Worm (Caenorhabditis elegans) whole organism, young adult: Measurements from ENCODE around the gene ifet-1.

Experiments
- B0261.1 ChIP-seq: sonication (generic microtip); optimal IDR thresholded peaks from 2 replicates; lab custom pipeline; 2016; ENCODE audit warnings: mild to moderate bottlenecking, missing genetic modification characterization, moderate library complexity, missing compliant biosample characterization
- B0336.3 ChIP-seq: fragments of 200-800 bp; sonication (Bioruptor generic); IDR thresholded peaks from 2 replicates; pipeline ENCODE4 v1.3.6; 2022; ENCODE audit warnings: missing genetic modification characterization, missing compliant biosample characterization
- F22D6.2 ChIP-seq: sonication (generic microtip); optimal IDR thresholded peaks from 2 replicates; lab custom pipeline; 2016; ENCODE audit warnings: mild to moderate bottlenecking, missing genetic modification characterization, missing compliant biosample characterization
- F37B4.10 ChIP-seq: fragments of 200-800 bp; sonication (Bioruptor generic); IDR thresholded peaks from 2 replicates; pipeline ENCODE4 v1.3.6; 2022; ENCODE audit warnings: missing genetic modification characterization, missing compliant biosample characterization
- F39B2.1 ChIP-seq: fragments of 200-800 bp; sonication (Bioruptor generic); IDR thresholded peaks from 2 replicates; pipeline ENCODE4 v1.3.6; 2022; ENCODE audit warnings: missing genetic modification reagents, missing genetic modification characterization, missing compliant biosample characterization
- F52B5.7 ChIP-seq: sonication (generic microtip); optimal IDR thresholded peaks from 2 replicates; lab custom pipeline; 2016; ENCODE audit warnings: mild to moderate bottlenecking, missing genetic modification characterization, missing compliant biosample characterization
- Y53F4B.3 ChIP-seq: fragments of 200-800 bp; sonication (Bioruptor generic); IDR thresholded peaks from 2 replicates; pipeline ENCODE4 v1.3.6; 2022; ENCODE audit warnings: missing genetic modification reagents, missing genetic modification characterization, missing compliant biosample characterization
- Y53G8AR.9 ChIP-seq: fragments of 200-800 bp; sonication (Bioruptor generic); conservative IDR thresholded peaks from 2 replicates; pipeline ENCODE4 v1.3.6; 2022; ENCODE audit warnings: missing genetic modification reagents, missing genetic modification characterization, missing compliant biosample characterization
- Y56A3A.18 ChIP-seq: fragments of 200-800 bp; sonication (Bioruptor generic); IDR thresholded peaks from 2 replicates; pipeline ENCODE4 v1.3.6; 2022; ENCODE audit warnings: missing genetic modification reagents, missing genetic modification characterization, missing compliant biosample characterization
- Y67H2A.10 ChIP-seq: fragments of 200-800 bp; sonication (Bioruptor generic); conservative IDR thresholded peaks from 2 replicates; pipeline ENCODE4 v1.3.6; 2022; ENCODE audit warnings: missing genetic modification reagents, missing genetic modification characterization, missing compliant biosample characterization
- ama-1 ChIP-seq, 3 experiments: fragments of 150-350 bp in 1 of 3; sonication (generic microtip) in 2 of 3; optimal IDR thresholded peaks; 2 replicates each; lab custom pipeline; 2014 to 2018; ENCODE audit warnings: missing biosample characterization in 2 of 3, missing genetic modification characterization in 2 of 3, missing genetic modification reagents in 2 of 3
- aptf-3 ChIP-seq: fragments of 200-800 bp; sonication (Bioruptor generic); IDR thresholded peaks from 2 replicates; pipeline ENCODE4 v1.3.6; 2022; ENCODE audit warnings: missing genetic modification characterization, missing compliant biosample characterization
- attf-3 ChIP-seq: fragments of 200-800 bp; sonication (Bioruptor generic); conservative IDR thresholded peaks from 2 replicates; pipeline ENCODE4 v1.3.6; 2022; ENCODE audit warnings: missing genetic modification reagents, missing genetic modification characterization, missing compliant biosample characterization
- attf-6 ChIP-seq: fragments of 200-800 bp; sonication (Bioruptor generic); IDR thresholded peaks from 2 replicates; pipeline ENCODE4 v1.3.6; 2022; ENCODE audit warnings: missing genetic modification reagents, missing genetic modification characterization, missing compliant biosample characterization
- cebp-1 ChIP-seq, 2 experiments: fragments of 200-800 bp in 1 of 2; sonication (Bioruptor generic) in 1 of 2; sonication (generic microtip) in 1 of 2; IDR thresholded peaks in 1 of 2; optimal IDR thresholded peaks in 1 of 2; 2 replicates each; pipeline versions ENCODE4 v1.3.6 to Lab custom; 2017 to 2022; ENCODE audit warnings: missing compliant biosample characterization in 2 of 2, missing genetic modification characterization in 2 of 2, mild to moderate bottlenecking in 1 of 2, missing genetic modification reagents in 1 of 2, moderate library complexity in 1 of 2
- ceh-40 ChIP-seq: fragments of 200-800 bp; sonication (Bioruptor generic); IDR thresholded peaks from 2 replicates; pipeline ENCODE4 v1.3.6; 2022; ENCODE audit warnings: missing genetic modification characterization, missing compliant biosample characterization
- ceh-58 ChIP-seq: fragments of 200-800 bp; sonication (Bioruptor generic); IDR thresholded peaks from 2 replicates; pipeline ENCODE4 v1.3.6; 2022; ENCODE audit warnings: missing genetic modification characterization, missing compliant biosample characterization
- ceh-79 ChIP-seq: sonication (generic microtip); optimal IDR thresholded peaks from 2 replicates; lab custom pipeline; 2017; ENCODE audit warnings: mild to moderate bottlenecking, missing genetic modification characterization, missing compliant biosample characterization
- efl-1 ChIP-seq: fragments of 150-350 bp; optimal IDR thresholded peaks from 2 replicates; lab custom pipeline; 2014; ENCODE audit warnings: missing biosample characterization, missing genetic modification reagents, missing genetic modification characterization
- egl-18 ChIP-seq: fragments of 200-800 bp; sonication (Bioruptor generic); IDR thresholded peaks from 2 replicates; pipeline ENCODE4 v1.3.6; 2022; ENCODE audit warnings: missing genetic modification reagents, missing genetic modification characterization, missing compliant biosample characterization
- egrh-3 ChIP-seq: fragments of 200-800 bp; sonication (Bioruptor generic); IDR thresholded peaks from 2 replicates; pipeline ENCODE4 v1.3.6; 2022; ENCODE audit warnings: missing genetic modification reagents, missing genetic modification characterization, missing compliant biosample characterization
- gei-17 ChIP-seq: fragments of 200-800 bp; sonication (Bioruptor generic); optimal IDR thresholded peaks from 2 replicates; lab custom pipeline; 2018; ENCODE audit warnings: mild to moderate bottlenecking, missing genetic modification characterization, missing compliant biosample characterization
- hlh-12 ChIP-seq: sonication (generic microtip); optimal IDR thresholded peaks from 2 replicates; lab custom pipeline; 2016; ENCODE audit warnings: missing genetic modification characterization, missing compliant biosample characterization
- hsf-1 ChIP-seq: fragments of 200-800 bp; sonication (Bioruptor generic); IDR thresholded peaks from 2 replicates; pipeline ENCODE4 v1.3.6; 2022; ENCODE audit warnings: missing genetic modification reagents, missing genetic modification characterization, missing compliant biosample characterization
- let-526 ChIP-seq: fragments of 200-800 bp; sonication (Bioruptor generic); IDR thresholded peaks from 2 replicates; pipeline ENCODE4 v1.3.6; 2022; ENCODE audit warnings: missing genetic modification reagents, missing genetic modification characterization, missing compliant biosample characterization
- let-607 ChIP-seq, 2 experiments: fragments of 200-800 bp in 1 of 2; sonication (Bioruptor generic) in 1 of 2; sonication (generic microtip) in 1 of 2; optimal IDR thresholded peaks; 2 replicates each; lab custom pipeline; 2016 to 2018; ENCODE audit warnings: mild to moderate bottlenecking in 2 of 2, missing compliant biosample characterization in 2 of 2, missing genetic modification characterization in 2 of 2, moderate library complexity in 2 of 2, missing genotype in 1 of 2
- lin-26 ChIP-seq: fragments of 200-800 bp; sonication (Bioruptor generic); IDR thresholded peaks from 2 replicates; pipeline ENCODE4 v1.3.6; 2022; ENCODE audit warnings: missing genetic modification reagents, missing genetic modification characterization, missing compliant biosample characterization
- lin-40 ChIP-seq: sonication (generic microtip); optimal IDR thresholded peaks from 2 replicates; lab custom pipeline; 2016; ENCODE audit warnings: missing genetic modification characterization, mild to moderate bottlenecking, missing compliant biosample characterization, missing genotype, missing genetic modification reagents
- lir-1 ChIP-seq: fragments of 200-800 bp; sonication (Bioruptor generic); conservative IDR thresholded peaks from 2 replicates; pipeline ENCODE4 v1.3.6; 2022; ENCODE audit warnings: missing genetic modification reagents, missing genetic modification characterization, missing compliant biosample characterization
- lsl-1 ChIP-seq: fragments of 200-800 bp; sonication (Bioruptor generic); optimal IDR thresholded peaks from 2 replicates; lab custom pipeline; 2018; ENCODE audit warnings: mild to moderate bottlenecking, missing genetic modification characterization, moderate library complexity, missing compliant biosample characterization
- nfya-1 ChIP-seq: sonication (generic microtip); optimal IDR thresholded peaks from 2 replicates; lab custom pipeline; 2017; ENCODE audit warnings: antibody characterized with exemption, missing compliant biosample characterization, missing genetic modification characterization, borderline replicate concordance; ENCODE audit not compliant: insufficient read depth
- nfya-2 ChIP-seq: fragments of 200-800 bp; sonication (Bioruptor generic); IDR thresholded peaks from 2 replicates; pipeline ENCODE4 v1.3.6; 2022; ENCODE audit warnings: missing genetic modification reagents, missing genetic modification characterization, missing compliant biosample characterization
- nhr-120 ChIP-seq: fragments of 200-800 bp; sonication (Bioruptor generic); IDR thresholded peaks from 2 replicates; pipeline ENCODE4 v1.3.6; 2022; ENCODE audit warnings: missing genetic modification characterization, missing compliant biosample characterization
- nhr-27 ChIP-seq: fragments of 200-800 bp; sonication (Bioruptor generic); optimal IDR thresholded peaks from 2 replicates; lab custom pipeline; 2018; ENCODE audit warnings: mild to moderate bottlenecking, missing genetic modification characterization, moderate library complexity, missing compliant biosample characterization
- pha-4 ChIP-seq: fragments of 150-350 bp; sonication (generic microtip); optimal IDR thresholded peaks from 2 replicates; lab custom pipeline; 2014; ENCODE audit warnings: missing biosample characterization, missing genetic modification reagents, missing genetic modification characterization
- rec-8 ChIP-seq, 2 experiments: sonication (generic microtip); optimal IDR thresholded peaks; 2 replicates each; lab custom pipeline; 2016; ENCODE audit warnings: mild to moderate bottlenecking in 2 of 2, missing genetic modification characterization in 2 of 2, missing genetic modification reagents in 2 of 2, missing genotype in 2 of 2, missing biosample characterization in 1 of 2, missing compliant biosample characterization in 1 of 2, moderate library complexity in 1 of 2
- rpc-1 ChIP-seq, 2 experiments: fragments of 150-350 bp in 1 of 2; sonication (generic microtip) in 1 of 2; optimal IDR thresholded peaks; 2 replicates each; lab custom pipeline; 2014 to 2018; ENCODE audit warnings: missing biosample characterization in 1 of 2, missing genetic modification characterization in 1 of 2, missing genetic modification reagents in 1 of 2, missing genotype in 1 of 2
- somi-1 ChIP-seq: fragments of 200-800 bp; sonication (Bioruptor generic); optimal IDR thresholded peaks from 2 replicates; lab custom pipeline; 2018; ENCODE audit warnings: mild to moderate bottlenecking, missing genetic modification characterization, missing compliant biosample characterization
- tlf-1 ChIP-seq: fragments of 200-800 bp; sonication (Bioruptor generic); optimal IDR thresholded peaks from 2 replicates; lab custom pipeline; 2018; ENCODE audit warnings: mild to moderate bottlenecking, missing genetic modification characterization, missing compliant biosample characterization
- unc-130 ChIP-seq: sonication (generic microtip); optimal IDR thresholded peaks from 2 replicates; lab custom pipeline; 2016; ENCODE audit warnings: missing genetic modification reagents, missing genetic modification characterization, missing compliant biosample characterization
- zfh-2 ChIP-seq: fragments of 200-800 bp; sonication (Bioruptor generic); conservative IDR thresholded peaks from 2 replicates; pipeline ENCODE4 v1.3.6; 2022; ENCODE audit warnings: missing genetic modification reagents, missing genetic modification characterization, missing compliant biosample characterization
- zim-3 ChIP-seq: sonication (generic microtip); optimal IDR thresholded peaks from 2 replicates; lab custom pipeline; 2017; ENCODE audit warnings: mild to moderate bottlenecking, missing genetic modification characterization, moderate library complexity, missing compliant biosample characterization
- ztf-18 ChIP-seq: sonication (generic microtip); optimal IDR thresholded peaks from 2 replicates; lab custom pipeline; 2016; ENCODE audit warnings: missing genotype, mild to moderate bottlenecking, missing genetic modification characterization, missing compliant biosample characterization
- ztf-22 ChIP-seq: fragments of 200-800 bp; sonication (Bioruptor generic); optimal IDR thresholded peaks from 2 replicates; lab custom pipeline; 2018; ENCODE audit warnings: mild to moderate bottlenecking, missing genetic modification characterization, moderate library complexity, missing compliant biosample characterization
- ztf-28 ChIP-seq: fragments of 200-800 bp; sonication (Bioruptor generic); IDR thresholded peaks from 2 replicates; pipeline ENCODE4 v1.3.6; 2022; ENCODE audit warnings: missing genetic modification reagents, missing genetic modification characterization, missing compliant biosample characterization
- ztf-6 ChIP-seq: fragments of 200-800 bp; sonication (Bioruptor generic); IDR thresholded peaks from 2 replicates; pipeline ENCODE4 v1.3.6; 2022; ENCODE audit warnings: missing genetic modification reagents, missing genetic modification characterization, missing compliant biosample characterization

The ifet-1 gene

ce11 chrIII:4449893-4450579 is 24.9 kb downstream of the ifet-1 start, which contains the start of gene ceh-43 (continued):
- no peak for TF ChIP-seq B0336.3 (GFP tag; lab: Robert Waterston, UW)
- TF ChIP-seq rec-8 (tag; optimal IDR thresholded peaks at IDR 0.05; lab: Kevin White, UChicago), result peak in 1 of 2 experiments; percentile 11
- no peak for TF ChIP-seq unc-130 (GFP tag; lab: Kevin White, UChicago)
- peak; percentile 64 for TF ChIP-seq rpc-1 (optimal IDR thresholded peaks at IDR 0.05; lab: Kevin White, UChicago)
- TF ChIP-seq rpc-1 (tag; optimal IDR thresholded peaks at IDR 0.05; lab: Kevin White, UChicago), result peak; percentile 79
- TF ChIP-seq ceh-79 (tag; lab: Kevin White, UChicago), result no peak
- no peak for TF ChIP-seq zfh-2 (GFP tag; lab: Robert Waterston, UW)
- 0 out of 2 replicates have a peak, but pooled peaks have one; percentile 38 for TF ChIP-seq ztf-28 (GFP tag; lab: Robert Waterston, UW)
- TF ChIP-seq ceh-40, result no peak
- no peak for TF ChIP-seq somi-1 (GFP tag; lab: Kevin White, UChicago)
- TF ChIP-seq hlh-12, result no peak
- no peak for TF ChIP-seq efl-1 (GFP tag; lab: Kevin White, UChicago)
- TF ChIP-seq egrh-3 (GFP tag; lab: Robert Waterston, UW), result no peak
- peak; percentile 78 for TF ChIP-seq lin-26 (GFP tag; lab: Robert Waterston, UW)
- TF ChIP-seq ztf-18 (tag; lab: Kevin White, UChicago), result peak; percentile 36
- no peak for TF ChIP-seq nhr-27 (tag; lab: Kevin White, UChicago)
- TF ChIP-seq let-607 (tag; optimal IDR thresholded peaks at IDR 0.05; lab: Kevin White, UChicago), result no peak
- no peak for TF ChIP-seq let-526 (GFP tag; lab: Robert Waterston, UW)
- no peak for TF ChIP-seq pha-4 (tag; lab: Kevin White, UChicago)
- 0 out of 2 replicates have a peak, but pooled peaks have one; percentile 24 for TF ChIP-seq lir-1 (GFP tag; lab: Robert Waterston, UW)
- no peak for TF ChIP-seq Y56A3A.18 (GFP tag; lab: Robert Waterston, UW)
- TF ChIP-seq attf-3, result no peak
- TF ChIP-seq ceh-58, result no peak
- no peak for TF ChIP-seq zim-3
- no peak for TF ChIP-seq Y67H2A.10
- no peak for TF ChIP-seq Y53F4B.3 (GFP tag; lab: Robert Waterston, UW)
- TF ChIP-seq gei-17, result no peak
- TF ChIP-seq tlf-1 (GFP tag; lab: Kevin White, UChicago), result no peak
- TF ChIP-seq lsl-1 (GFP tag; lab: Kevin White, UChicago), result peak; percentile 33
- no peak for TF ChIP-seq ztf-6 (GFP tag; lab: Robert Waterston, UW)
- no peak for TF ChIP-seq egl-18 (GFP tag; lab: Robert Waterston, UW)
- TF ChIP-seq F39B2.1 (GFP tag; lab: Robert Waterston, UW), result no peak
- no peak for TF ChIP-seq ztf-22 (GFP tag; lab: Kevin White, UChicago)
- no peak for TF ChIP-seq nfya-2 (GFP tag; lab: Robert Waterston, UW)
- no peak for TF ChIP-seq F37B4.10
- TF ChIP-seq aptf-3 (GFP tag; lab: Robert Waterston, UW), result no peak
- TF ChIP-seq ama-1 (optimal IDR thresholded peaks at IDR 0.05; lab: Kevin White, UChicago), result no peak
- TF ChIP-seq ama-1 (GFP tag; optimal IDR thresholded peaks at IDR 0.05; lab: Kevin White, UChicago), result no peak
- TF ChIP-seq nhr-120, result no peak
- no peak for TF ChIP-seq F22D6.2 (tag; lab: Kevin White, UChicago)
- no peak for TF ChIP-seq nfya-1
- no peak for TF ChIP-seq Y53G8AR.9 (GFP tag; lab: Robert Waterston, UW)
- TF ChIP-seq B0261.1, result peak; percentile 71
- TF ChIP-seq hsf-1 (GFP tag; lab: Robert Waterston, UW), result no peak
- TF ChIP-seq F52B5.7, result no peak
- TF ChIP-seq attf-6, result no peak
- no peak for TF ChIP-seq lin-40 (tag; lab: Kevin White, UChicago)
- TF ChIP-seq cebp-1 (GFP tag; IDR thresholded peaks at IDR 0.05; lab: Robert Waterston, UW), result no peak
- TF ChIP-seq cebp-1 (tag; optimal IDR thresholded peaks at IDR 0.05; lab: Kevin White, UChicago), result peak; percentile 19
